Fruit fly (Drosophila melanogaster) whole organism, pupa: ENCODE data around the gene CG15461.

Experiments
- CG10348 ChIP-seq: fragments of 200-800 bp; sonication (Bioruptor generic); IDR thresholded peaks from 2 replicates; pipeline ENCODE4 v1.3.6; 2022; ENCODE audit warnings: missing biosample characterization, missing genetic modification characterization
- CG12605 ChIP-seq: fragments of 200-800 bp; sonication (Bioruptor generic); IDR thresholded peaks from 2 replicates; pipeline ENCODE4 v1.3.6; 2022; ENCODE audit warnings: missing biosample characterization, missing genetic modification characterization
- CG13204 ChIP-seq: fragments of 200-800 bp; sonication (Bioruptor generic); optimal IDR thresholded peaks from 2 replicates; lab custom pipeline; 2018; ENCODE audit warnings: missing biosample characterization, mild to moderate bottlenecking, missing genetic modification characterization, moderate library complexity
- CG14655 ChIP-seq: fragments of 200-800 bp; sonication (Bioruptor generic); optimal IDR thresholded peaks from 3 replicates; lab custom pipeline; 2017; ENCODE audit warnings: mild to moderate bottlenecking, missing biosample characterization, missing genetic modification reagents, missing genetic modification characterization
- CG15710 ChIP-seq: fragments of 200-800 bp; sonication (Bioruptor generic); optimal IDR thresholded peaks from 2 replicates; lab custom pipeline; 2018; ENCODE audit warnings: missing biosample characterization, mild to moderate bottlenecking, missing genetic modification characterization, moderate library complexity
- CG17806 ChIP-seq: fragments of 200-800 bp; sonication (Bioruptor generic); optimal IDR thresholded peaks from 2 replicates; lab custom pipeline; 2018; ENCODE audit warnings: missing biosample characterization, mild to moderate bottlenecking, missing genetic modification characterization, moderate library complexity
- CG32121 ChIP-seq: fragments of 200-800 bp; sonication (Bioruptor generic); IDR thresholded peaks from 2 replicates; pipeline ENCODE4 v1.3.6; 2022; ENCODE audit warnings: missing biosample characterization, missing genetic modification characterization
- CG34367 ChIP-seq: fragments of 200-800 bp; sonication (Bioruptor generic); optimal IDR thresholded peaks from 2 replicates; lab custom pipeline; 2018; ENCODE audit warnings: missing biosample characterization, mild to moderate bottlenecking, missing genetic modification characterization
- CG4496 ChIP-seq: fragments of 200-800 bp; sonication (Bioruptor generic); IDR thresholded peaks from 3 replicates; pipeline ENCODE4 v1.3.6; 2022; ENCODE audit warnings: missing biosample characterization, missing genetic modification characterization
- CG8159 ChIP-seq: fragments of 200-800 bp; sonication (Bioruptor generic); optimal IDR thresholded peaks from 3 replicates; lab custom pipeline; 2018; ENCODE audit warnings: missing biosample characterization, mild to moderate bottlenecking, missing genetic modification characterization, moderate library complexity
- CG8301 ChIP-seq: fragments of 200-800 bp; sonication (Bioruptor generic); optimal IDR thresholded peaks from 2 replicates; lab custom pipeline; 2018; ENCODE audit warnings: missing biosample characterization, mild to moderate bottlenecking, missing genetic modification characterization
- CG9948 ChIP-seq: fragments of 200-800 bp; sonication (Bioruptor generic); optimal IDR thresholded peaks from 2 replicates; lab custom pipeline; 2018; ENCODE audit warnings: missing biosample characterization, mild to moderate bottlenecking, missing genetic modification characterization, moderate library complexity
- D1 ChIP-seq: fragments of 200-800 bp; sonication (Bioruptor generic); optimal IDR thresholded peaks from 2 replicates; lab custom pipeline; 2018; ENCODE audit warnings: missing biosample characterization, mild to moderate bottlenecking, missing genetic modification characterization, moderate library complexity
- EcR ChIP-seq: fragments of 200-800 bp; sonication (Bioruptor generic); optimal IDR thresholded peaks from 3 replicates; lab custom pipeline; 2019; ENCODE audit warnings: missing biosample characterization, missing genetic modification characterization, mild to moderate bottlenecking, moderate library complexity, missing genetic modification reagents
- Ets98B ChIP-seq: fragments of 200-800 bp; sonication (Bioruptor generic); IDR thresholded peaks from 2 replicates; pipeline ENCODE4 v1.3.6; 2022; ENCODE audit warnings: missing biosample characterization, missing genetic modification characterization
- Pif1A ChIP-seq: fragments of 200-800 bp; sonication (Bioruptor generic); optimal IDR thresholded peaks from 3 replicates; lab custom pipeline; 2016; ENCODE audit warnings: missing biosample characterization, missing genetic modification characterization
- Pif1B ChIP-seq: fragments of 200-800 bp; sonication (Bioruptor generic); optimal IDR thresholded peaks from 3 replicates; lab custom pipeline; 2016; ENCODE audit warnings: missing biosample characterization, missing genetic modification characterization
- Snoo ChIP-seq: fragments of 200-800 bp; sonication (Bioruptor generic); optimal IDR thresholded peaks from 3 replicates; lab custom pipeline; 2017; ENCODE audit warnings: missing biosample characterization, mild to moderate bottlenecking, missing genetic modification characterization, inconsistent platforms
- fd96Ca ChIP-seq: fragments of 200-800 bp; sonication (Bioruptor generic); IDR thresholded peaks from 3 replicates; pipeline ENCODE4 v1.3.6; 2022; ENCODE audit warnings: missing biosample characterization, missing genetic modification characterization
- gl ChIP-seq: fragments of 200-800 bp; sonication (Bioruptor generic); optimal IDR thresholded peaks from 2 replicates; lab custom pipeline; 2018; ENCODE audit warnings: missing biosample characterization, mild to moderate bottlenecking, missing genetic modification characterization
- rn ChIP-seq: fragments of 200-800 bp; sonication (Bioruptor generic); IDR thresholded peaks from 2 replicates; pipeline ENCODE4 v1.3.6; 2022; ENCODE audit warnings: missing biosample characterization, missing genetic modification characterization

CG15461 gene

DNA sequence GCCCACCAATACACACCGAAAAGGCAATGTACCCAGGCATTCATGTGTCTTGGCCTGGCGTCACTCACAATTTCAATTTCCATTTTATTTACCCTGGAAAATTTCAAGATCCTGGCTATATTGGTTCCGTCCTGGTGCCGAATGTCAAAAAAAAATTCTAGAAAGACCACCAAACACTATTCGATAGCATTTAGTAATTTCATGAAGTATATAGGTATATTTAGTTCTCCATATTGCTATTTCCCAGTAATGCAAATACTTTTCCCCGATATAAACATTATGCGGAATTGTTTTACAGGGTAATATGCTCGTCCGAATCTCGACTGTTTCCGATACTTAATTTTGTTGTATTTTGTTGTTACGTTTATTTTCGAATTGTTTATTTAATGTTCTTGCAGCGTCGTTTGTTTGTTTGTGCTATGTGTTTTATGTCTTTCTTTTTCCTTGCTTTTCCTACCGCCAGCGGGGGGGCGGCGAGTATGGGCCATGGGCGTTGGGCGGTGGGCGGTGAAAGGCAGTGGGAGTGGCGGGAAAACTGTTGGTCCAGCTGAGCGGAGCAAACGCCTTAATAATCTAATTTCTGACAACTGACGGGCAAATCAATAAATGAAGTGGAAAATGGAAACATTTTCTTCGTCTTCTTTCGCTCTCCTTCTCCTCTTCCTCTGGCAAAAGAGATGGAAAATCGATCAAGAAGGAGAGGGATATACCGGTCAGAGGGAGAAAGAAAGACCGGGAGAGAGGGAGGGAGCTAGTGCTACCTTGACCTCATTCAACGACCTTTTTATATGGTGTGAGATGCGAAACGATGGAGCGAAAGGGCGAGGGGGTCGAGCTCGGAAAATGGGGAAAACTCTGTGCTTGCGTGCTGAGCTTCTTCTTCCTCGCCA is 10.0 kb downstream of the CG15461 start:
- TF ChIP-seq Pif1A (GFP tag; lab: Kevin White, UChicago) (peak; percentile 63), D1 (tag; lab: Kevin White, UChicago) (no peak), CG10348 (GFP tag; lab: Robert Waterston, UW) (no peak), gl (tag; lab: Kevin White, UChicago) (no peak), EcR (GFP tag; lab: Kevin White, UChicago) (no peak), CG14655 (peak; percentile 49), Pif1B (GFP tag; lab: Kevin White, UChicago) (peak; percentile 29), Ets98B (peak; percentile 69), fd96Ca (GFP tag; lab: Robert Waterston, UW) (no peak; the same call in 2 of the 3 replicates), CG32121 (peak; percentile 60), CG8301 (tag; lab: Kevin White, UChicago) (peak; percentile 42), CG12605 (GFP tag; lab: Robert Waterston, UW) (no peak), CG8159 (tag; lab: Kevin White, UChicago) (peak; percentile 39), CG17806 (tag; lab: Kevin White, UChicago) (peak; percentile 43), rn (no peak), Snoo (peak; percentile 12), CG9948 (peak; percentile 34), CG13204 (GFP tag; lab: Kevin White, UChicago) (no peak), CG34367 (tag; lab: Kevin White, UChicago) (no peak), CG4496 (peak; percentile 56; the same call in 1 of the 3 replicates), CG15710 (tag; lab: Kevin White, UChicago) (peak; percentile 17)

DNA sequence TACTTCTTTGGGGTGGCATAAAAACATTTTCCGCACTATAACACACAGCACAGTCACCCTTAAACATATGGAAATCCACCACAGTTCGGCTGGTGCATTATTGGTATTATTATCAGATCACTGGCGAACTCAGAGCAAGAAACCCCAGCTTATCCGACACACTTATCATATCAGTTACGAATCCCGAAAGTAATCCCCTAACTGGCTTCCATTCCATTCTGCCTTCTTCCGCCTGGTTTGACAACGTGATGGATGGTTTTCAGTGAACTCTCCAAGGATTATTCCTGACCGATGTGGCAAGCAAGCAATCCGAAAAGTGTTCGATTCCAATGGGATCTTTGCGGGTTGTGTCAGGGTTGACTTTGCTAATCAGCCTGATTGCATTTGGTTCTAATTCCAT is 13.0 kb downstream of the CG15461 start:
- TF ChIP-seq gl (tag; lab: Kevin White, UChicago) (no peak), EcR (GFP tag; lab: Kevin White, UChicago) (no peak), D1 (tag; lab: Kevin White, UChicago) (no peak), CG10348 (GFP tag; lab: Robert Waterston, UW) (no peak), CG9948 (no peak), CG12605 (GFP tag; lab: Robert Waterston, UW) (no peak), fd96Ca (GFP tag; lab: Robert Waterston, UW) (no peak), rn (no peak), Pif1A (GFP tag; lab: Kevin White, UChicago) (no peak), CG8301 (tag; lab: Kevin White, UChicago) (no peak), CG4496 (no peak), CG15710 (tag; lab: Kevin White, UChicago) (no peak)
- TF ChIP-seq, all 21 proteins: peak for 0

DNA sequence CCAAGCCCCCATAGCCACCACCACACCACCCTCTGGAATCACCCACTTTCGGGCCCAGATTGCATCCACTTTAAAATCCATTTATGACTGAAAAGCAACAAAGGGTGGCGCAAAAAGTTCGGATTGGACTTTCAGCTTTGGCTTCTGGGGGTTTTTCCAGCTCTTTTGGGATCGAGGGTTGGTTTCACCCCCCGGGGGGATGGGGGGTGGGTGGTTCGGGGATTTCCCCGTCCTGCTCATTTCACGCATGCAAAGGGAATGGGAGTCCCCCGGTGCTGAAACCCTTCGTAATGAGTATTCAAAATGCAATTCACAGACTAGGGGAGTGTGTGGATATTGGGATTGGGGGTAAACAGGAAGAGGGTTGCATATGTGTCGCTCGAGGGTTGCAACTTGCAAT is 13.8 kb downstream of the CG15461 start:
- no peak for TF ChIP-seq Pif1A (GFP tag; lab: Kevin White, UChicago)
- no peak for TF ChIP-seq Snoo
- no peak for TF ChIP-seq CG4496
- no peak for TF ChIP-seq CG32121
- TF ChIP-seq EcR (GFP tag; lab: Kevin White, UChicago): no peak
- no peak for TF ChIP-seq gl (tag; lab: Kevin White, UChicago)
- TF ChIP-seq CG8301 (tag; lab: Kevin White, UChicago): no peak
- TF ChIP-seq CG34367 (tag; lab: Kevin White, UChicago): no peak
- TF ChIP-seq CG9948: no peak
- TF ChIP-seq Pif1B (GFP tag; lab: Kevin White, UChicago): no peak
- no peak for TF ChIP-seq CG14655
- TF ChIP-seq CG15710 (tag; lab: Kevin White, UChicago): no peak
- TF ChIP-seq D1 (tag; lab: Kevin White, UChicago): no peak
- no peak for TF ChIP-seq rn
- TF ChIP-seq CG17806 (tag; lab: Kevin White, UChicago): no peak
- TF ChIP-seq CG12605 (GFP tag; lab: Robert Waterston, UW): no peak

DNA sequence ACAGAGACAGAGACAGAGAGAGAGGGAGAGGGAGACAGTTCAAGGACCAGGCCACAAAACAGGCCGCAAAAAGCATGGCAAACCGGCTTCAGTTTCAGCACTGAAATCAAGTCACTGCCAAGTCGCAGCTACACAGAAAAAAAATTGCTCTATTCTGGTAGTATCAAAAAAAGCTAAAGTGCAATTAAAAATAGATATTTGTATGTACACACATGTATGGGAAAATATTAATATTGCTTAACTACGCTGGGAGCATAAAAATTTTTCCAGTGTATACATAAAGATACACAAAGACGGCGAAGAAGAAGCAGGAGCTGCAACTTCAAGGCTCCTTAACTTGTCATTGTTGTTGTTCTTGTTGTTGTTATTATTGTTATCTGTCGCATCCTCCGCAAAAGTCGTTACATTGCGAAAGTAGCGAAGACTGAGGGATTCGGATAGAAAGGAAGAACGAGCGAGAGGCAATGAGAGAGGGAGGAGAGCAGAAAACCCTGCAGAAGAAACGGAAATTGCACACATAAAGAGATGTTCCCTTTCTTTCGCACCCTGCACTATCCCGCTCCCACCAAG is 15.1 kb downstream of the CG15461 start:
- TF ChIP-seq Snoo (peak; percentile 95), CG9948 (peak; percentile 94), CG32121 (peak; percentile 87), CG8159 (tag; lab: Kevin White, UChicago) (peak; percentile 87), CG14655 (peak; percentile 73), CG17806 (tag; lab: Kevin White, UChicago) (peak; percentile 84), CG8301 (tag; lab: Kevin White, UChicago) (peak; percentile 74), CG13204 (GFP tag; lab: Kevin White, UChicago) (peak; percentile 91), Ets98B (peak; percentile 94), gl (tag; lab: Kevin White, UChicago) (peak; percentile 68), CG10348 (GFP tag; lab: Robert Waterston, UW) (0 out of 2 replicates have a peak, but pooled peaks have one; percentile 39), EcR (GFP tag; lab: Kevin White, UChicago) (peak; percentile 95), rn (peak; percentile 92), D1 (tag; lab: Kevin White, UChicago) (peak; percentile 13), CG12605 (GFP tag; lab: Robert Waterston, UW) (peak; percentile 86), fd96Ca (GFP tag; lab: Robert Waterston, UW) (peak; percentile 89), CG15710 (tag; lab: Kevin White, UChicago) (peak; percentile 97), Pif1B (GFP tag; lab: Kevin White, UChicago) (peak; percentile 94), Pif1A (GFP tag; lab: Kevin White, UChicago) (peak; percentile 80), CG34367 (tag; lab: Kevin White, UChicago) (peak; percentile 96), CG4496 (peak; percentile 97)

DNA sequence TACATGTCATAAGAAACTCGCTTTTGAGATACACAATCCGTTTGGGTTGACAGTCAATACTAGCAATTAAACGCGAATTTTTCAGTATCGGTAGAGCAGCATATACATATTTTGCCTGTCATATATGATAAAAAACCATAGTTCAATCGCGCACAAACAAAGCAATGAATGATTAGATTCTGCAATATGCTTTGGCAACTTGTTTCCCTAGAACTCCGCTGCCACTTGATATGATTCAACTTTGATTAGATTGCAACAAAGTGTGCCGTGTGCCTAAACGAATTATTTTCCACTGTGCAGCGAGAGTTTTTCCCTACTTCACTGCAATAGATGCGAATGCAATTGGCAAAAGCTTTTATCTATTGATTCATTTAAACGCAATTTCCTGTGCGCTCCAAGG is 15.7 kb downstream of the CG15461 start:
- TF ChIP-seq CG34367 (tag; lab: Kevin White, UChicago): no peak
- peak; percentile 27 for TF ChIP-seq CG17806 (tag; lab: Kevin White, UChicago)
- peak; percentile 32 for TF ChIP-seq CG8301 (tag; lab: Kevin White, UChicago)
- peak; percentile 39 for TF ChIP-seq CG8159 (tag; lab: Kevin White, UChicago)
- TF ChIP-seq CG9948: peak; percentile 53
- TF ChIP-seq CG14655: peak; percentile 62
